Worm (Caenorhabditis elegans) whole organism, L1 larva: ENCODE measurements around the gene C04E12.2.

Experiments
- alr-1 ChIP-seq: fragments of 200-800 bp; sonication (Bioruptor generic); optimal IDR thresholded peaks from 2 replicates; lab custom pipeline; 2018; ENCODE audit warnings: borderline replicate concordance, mild to moderate bottlenecking, missing genetic modification characterization, missing compliant biosample characterization
- aly-2 ChIP-seq: fragments of 150-350 bp; optimal IDR thresholded peaks from 2 replicates; lab custom pipeline; 2014; ENCODE audit warnings: missing biosample characterization, missing genetic modification characterization
- blmp-1 ChIP-seq: fragments of 150-350 bp; optimal IDR thresholded peaks from 2 replicates; lab custom pipeline; 2014; ENCODE audit warnings: missing biosample characterization, missing genetic modification characterization
- fkh-10 ChIP-seq: sonication (generic microtip); optimal IDR thresholded peaks from 2 replicates; lab custom pipeline; 2017; ENCODE audit warnings: missing biosample characterization, missing genetic modification reagents, missing genetic modification characterization
- mdl-1 ChIP-seq, 2 experiments: fragments of 150-350 bp; optimal IDR thresholded peaks; 2 replicates each; lab custom pipeline; 2014 to 2017; ENCODE audit warnings: missing biosample characterization in 2 of 2, missing genetic modification characterization in 2 of 2, inconsistent platforms in 1 of 2
- nhr-19 ChIP-seq: fragments of 200-800 bp; sonication (Bioruptor generic); conservative IDR thresholded peaks from 2 replicates; pipeline ENCODE4 v1.3.6; 2022; ENCODE audit warnings: missing genetic modification characterization, missing compliant biosample characterization
- nhr-237 ChIP-seq: fragments of 150-350 bp; optimal IDR thresholded peaks from 2 replicates; lab custom pipeline; 2014; ENCODE audit warnings: missing biosample characterization, missing genetic modification characterization
- nhr-28 ChIP-seq: fragments of 150-350 bp; optimal IDR thresholded peaks from 2 replicates; lab custom pipeline; 2014; ENCODE audit warnings: missing biosample characterization, missing genetic modification characterization
- nhr-76 ChIP-seq: sonication (generic microtip); optimal IDR thresholded peaks from 2 replicates; lab custom pipeline; 2017; ENCODE audit warnings: missing biosample characterization, missing genetic modification characterization
- nhr-90 ChIP-seq: sonication (generic microtip); optimal IDR thresholded peaks from 2 replicates; lab custom pipeline; 2016; ENCODE audit warnings: mild to moderate bottlenecking, missing genetic modification characterization, missing compliant biosample characterization; ENCODE audit not compliant: poor library complexity
- skn-1 ChIP-seq: fragments of 150-350 bp; optimal IDR thresholded peaks from 2 replicates; lab custom pipeline; 2014; ENCODE audit warnings: missing biosample characterization, missing genetic modification characterization
- sox-4 ChIP-seq: sonication (generic microtip); optimal IDR thresholded peaks from 2 replicates; lab custom pipeline; 2016; ENCODE audit warnings: missing genetic modification characterization, missing compliant biosample characterization
- unc-62 ChIP-seq: fragments of 150-350 bp; optimal IDR thresholded peaks from 2 replicates; lab custom pipeline; 2014; ENCODE audit warnings: missing biosample characterization, missing genetic modification reagents, missing genetic modification characterization
- ztf-11 ChIP-seq, 2 experiments: sonication (generic microtip); optimal IDR thresholded peaks; 2 replicates each; lab custom pipeline; 2016 to 2017; ENCODE audit warnings: missing genetic modification characterization in 2 of 2, missing biosample characterization in 1 of 2, missing compliant biosample characterization in 1 of 2

DNA sequence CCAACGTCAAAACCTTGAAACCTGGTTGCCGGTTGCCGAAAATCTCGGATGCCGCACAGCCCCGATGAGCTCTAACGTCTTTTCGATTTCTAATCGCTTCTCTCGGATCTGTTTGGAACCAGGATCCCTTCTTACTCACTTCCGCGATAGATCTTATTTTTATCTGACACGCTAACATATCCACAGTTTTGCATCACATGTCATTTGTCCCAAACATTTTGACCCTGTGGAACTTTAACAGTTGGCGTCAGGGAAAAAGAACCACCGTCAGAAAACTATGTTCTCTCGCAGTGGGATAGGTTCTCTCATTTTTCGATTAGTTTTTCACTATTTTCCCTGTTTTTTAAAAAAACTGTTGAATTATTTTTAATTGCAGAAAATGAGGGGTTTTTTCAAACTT is 30.4 kb downstream of the C04E12.2 start, which contains the start of gene T20D4.11:
- no peak for TF ChIP-seq nhr-28 (tag; lab: Kevin White, UChicago)
- no peak for TF ChIP-seq skn-1 (tag; lab: Kevin White, UChicago)
- no peak for TF ChIP-seq unc-62 (GFP tag; lab: Kevin White, UChicago)
- no peak for TF ChIP-seq blmp-1
- TF ChIP-seq nhr-90 (tag; lab: Kevin White, UChicago), result no peak
- TF ChIP-seq nhr-237 (tag; lab: Kevin White, UChicago), result no peak
- no peak for TF ChIP-seq nhr-19
- no peak for TF ChIP-seq aly-2
- TF ChIP-seq alr-1, result no peak
- TF ChIP-seq fkh-10 (GFP tag; lab: Kevin White, UChicago), result no peak
- no peak for TF ChIP-seq mdl-1 (tag; optimal IDR thresholded peaks at IDR 0.05; lab: Kevin White, UChicago)
- TF ChIP-seq sox-4 (tag; lab: Kevin White, UChicago), result no peak
- TF ChIP-seq ztf-11 (tag; optimal IDR thresholded peaks at IDR 0.05; lab: Kevin White, UChicago), result no peak
- no peak for TF ChIP-seq nhr-76 (tag; lab: Kevin White, UChicago)
